Fruit fly (Drosophila melanogaster): Measurements from ENCODE around the gene CG12078.

The CG12078 gene

DNA sequence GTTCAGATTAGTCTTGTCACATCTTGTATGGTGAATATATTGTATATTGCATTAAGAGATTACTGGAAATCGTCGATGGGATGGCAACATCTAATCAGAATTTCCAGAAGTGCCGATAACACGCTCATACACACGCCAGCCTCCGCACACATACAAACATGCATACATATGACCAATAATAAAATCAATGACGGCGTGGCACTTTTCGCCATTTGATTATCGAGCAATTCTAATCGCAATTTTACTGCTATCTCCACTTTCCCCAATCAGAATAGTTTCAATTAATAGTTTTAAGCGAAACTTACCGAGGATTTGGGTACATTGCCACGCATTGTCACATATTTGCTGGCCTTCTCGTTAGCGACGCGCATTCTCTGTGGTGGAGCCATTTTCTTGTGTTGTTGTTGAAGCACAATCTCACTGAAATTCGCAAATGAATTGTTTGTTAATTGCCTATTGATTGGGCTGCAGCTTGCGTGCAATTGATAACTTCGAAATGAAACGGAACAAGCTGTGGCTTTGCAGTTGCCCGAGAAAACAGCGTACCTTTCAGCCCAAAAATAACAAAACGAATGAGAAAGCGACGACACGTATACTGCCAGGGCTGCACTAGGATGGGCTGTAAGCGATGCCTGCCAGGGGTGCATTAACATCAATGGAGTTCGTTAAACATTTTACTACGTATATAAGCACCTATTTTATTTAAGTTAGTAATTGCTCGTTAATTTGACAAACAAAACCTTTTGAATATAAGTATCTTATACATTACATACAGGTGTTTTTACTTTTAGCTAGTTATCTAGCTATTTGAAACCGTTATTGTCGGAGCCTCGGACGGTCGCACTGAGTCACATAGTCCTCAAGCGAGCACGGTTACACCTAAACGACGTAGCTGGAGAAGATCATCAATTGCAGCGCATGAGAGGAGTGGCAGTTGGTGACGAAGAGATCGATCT lies 45.4 kb downstream of the CG12078 start, which contains the start of the genes CG32276 and gry:
Gene CG32276 (minus strand): TSS at position 601 of the 956 bp plus-strand sequence.
Gene gry (plus strand): TSS at position 644 of the 956 bp plus-strand sequence.
- TF ChIP-seq cnc (optimal IDR thresholded peaks at IDR 0.05), result no peak
- peak; percentile 65 for TF ChIP-seq tj (GFP tag; optimal IDR thresholded peaks at IDR 0.05)
- TF ChIP-seq CG33017 (tag; optimal IDR thresholded peaks at IDR 0.05), result peak; percentile 62
- TF ChIP-seq CG12768 (GFP tag; optimal IDR thresholded peaks at IDR 0.05), result peak; percentile 78
- TF ChIP-seq toe (GFP tag; optimal IDR thresholded peaks at IDR 0.05), result peak; percentile 93
- peak; percentile 82 for TF ChIP-seq CG7045 (GFP tag; optimal IDR thresholded peaks at IDR 0.05)
- TF ChIP-seq ovo (GFP tag; optimal IDR thresholded peaks at IDR 0.05), result peak; percentile 91
- no peak for TF ChIP-seq kay (GFP tag; ENCODE audit: borderline replicate concordance)
- TF ChIP-seq pad (GFP tag; optimal IDR thresholded peaks at IDR 0.05), result peak; percentile 71
- peak; percentile 87 for TF ChIP-seq Hr96 (GFP tag; optimal IDR thresholded peaks at IDR 0.05)
- peak; percentile 58 for TF ChIP-seq cic (GFP tag; optimal IDR thresholded peaks at IDR 0.05)
- TF ChIP-seq CG1620 (GFP tag; optimal IDR thresholded peaks at IDR 0.05), result peak; percentile 82
- TF ChIP-seq bab1 (GFP tag; optimal IDR thresholded peaks at IDR 0.05), result peak; percentile 91
- peak; percentile 90 for TF ChIP-seq Mnt (GFP tag; optimal IDR thresholded peaks at IDR 0.05)
- peak; percentile 88 for TF ChIP-seq CG7101 (tag; optimal IDR thresholded peaks at IDR 0.05)
- TF ChIP-seq Clk (GFP tag; optimal IDR thresholded peaks at IDR 0.05), result peak; percentile 49
- TF ChIP-seq CG14711 (tag; optimal IDR thresholded peaks at IDR 0.05), result peak; percentile 81
- TF ChIP-seq Crg-1 (GFP tag; optimal IDR thresholded peaks at IDR 0.05), result peak; percentile 74
- TF ChIP-seq CG11617 (GFP tag; optimal IDR thresholded peaks at IDR 0.05), result peak; percentile 87
- peak; percentile 82 for TF ChIP-seq CG5204 (GFP tag; optimal IDR thresholded peaks at IDR 0.05)

DNA sequence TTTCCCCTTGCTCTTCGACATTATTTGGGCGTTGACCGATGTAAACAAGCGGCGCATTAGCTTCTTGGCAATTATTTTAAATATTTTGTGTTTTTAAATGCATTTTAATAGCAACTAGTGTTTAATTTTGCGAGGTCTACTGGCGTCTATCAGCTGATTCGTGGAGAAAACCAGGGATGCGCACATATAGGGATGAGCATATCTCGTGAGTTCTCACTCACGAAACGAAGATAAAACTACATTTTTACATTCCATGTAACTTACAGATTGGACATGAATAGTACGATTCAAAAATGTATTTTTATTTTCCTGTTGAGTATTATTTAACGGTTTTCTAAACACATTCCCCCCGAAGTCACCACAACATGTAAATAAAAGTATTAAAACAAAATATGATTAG lies 46.6 kb downstream of the CG12078 start, which contains the start of gene CG14966:
Gene CG14966 (minus strand): TSS at position 168 of the 400 bp plus-strand sequence.
- TF ChIP-seq CG1620 (GFP tag; optimal IDR thresholded peaks at IDR 0.05), result peak; percentile 32
- TF ChIP-seq CG12768 (GFP tag; optimal IDR thresholded peaks at IDR 0.05), result no peak
- TF ChIP-seq bab1 (GFP tag; optimal IDR thresholded peaks at IDR 0.05), result peak; percentile 80
- TF ChIP-seq Hr96 (GFP tag; optimal IDR thresholded peaks at IDR 0.05), result no peak
- TF ChIP-seq CG14711 (tag; optimal IDR thresholded peaks at IDR 0.05), result no peak
- peak; percentile 32 for TF ChIP-seq tj (GFP tag; optimal IDR thresholded peaks at IDR 0.05)
- TF ChIP-seq Mnt (GFP tag; optimal IDR thresholded peaks at IDR 0.05), result peak; percentile 57
- peak; percentile 6 for TF ChIP-seq CG33017 (tag; optimal IDR thresholded peaks at IDR 0.05)
- TF ChIP-seq CG7045 (GFP tag; optimal IDR thresholded peaks at IDR 0.05), result peak; percentile 5
- TF ChIP-seq CG11617 (GFP tag; optimal IDR thresholded peaks at IDR 0.05), result peak; percentile 40
- peak; percentile 2 for TF ChIP-seq cic (GFP tag; optimal IDR thresholded peaks at IDR 0.05)
- TF ChIP-seq ovo (GFP tag; optimal IDR thresholded peaks at IDR 0.05), result peak; percentile 54
- TF ChIP-seq toe (GFP tag; optimal IDR thresholded peaks at IDR 0.05), result peak; percentile 23
- TF ChIP-seq CG5204 (GFP tag; optimal IDR thresholded peaks at IDR 0.05), result no peak
- TF ChIP-seq kay (GFP tag; ENCODE audit: borderline replicate concordance), result no peak
- peak; percentile 50 for TF ChIP-seq CG7101 (tag; optimal IDR thresholded peaks at IDR 0.05)
- TF ChIP-seq pad (GFP tag; optimal IDR thresholded peaks at IDR 0.05), result no peak
- no peak for TF ChIP-seq cnc (optimal IDR thresholded peaks at IDR 0.05)
- TF ChIP-seq Crg-1 (GFP tag; optimal IDR thresholded peaks at IDR 0.05), result no peak
- TF ChIP-seq Clk (GFP tag; optimal IDR thresholded peaks at IDR 0.05), result no peak

DNA sequence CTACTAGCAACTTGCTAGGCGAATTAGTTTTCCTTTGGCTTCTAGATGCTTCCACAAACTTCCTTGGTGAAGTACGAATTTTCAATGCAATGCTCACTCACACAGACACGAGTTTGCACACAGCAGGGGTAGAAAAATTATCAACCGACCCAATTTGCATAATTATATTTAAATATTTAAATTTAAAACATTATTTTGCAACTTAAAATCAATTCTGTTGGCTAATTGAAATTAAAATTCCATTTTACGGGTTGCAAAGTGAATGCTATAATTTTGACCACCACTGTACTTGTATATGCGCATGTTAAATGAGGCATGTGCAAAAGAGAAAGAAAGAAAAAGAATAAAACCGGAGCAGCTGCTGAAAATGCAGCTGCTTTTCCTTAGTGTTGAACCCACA lies 50.0 kb downstream of the CG12078 start:
- no peak for TF ChIP-seq kay (GFP tag; ENCODE audit: borderline replicate concordance)
- peak; percentile 94 for TF ChIP-seq CG14711 (tag; optimal IDR thresholded peaks at IDR 0.05)
- TF ChIP-seq CG7101 (tag; optimal IDR thresholded peaks at IDR 0.05), result peak; percentile 94
- peak; percentile 95 for TF ChIP-seq CG33017 (tag; optimal IDR thresholded peaks at IDR 0.05)
- TF ChIP-seq bab1 (GFP tag; optimal IDR thresholded peaks at IDR 0.05), result peak; percentile 87
- peak; percentile 48 for TF ChIP-seq cic (GFP tag; optimal IDR thresholded peaks at IDR 0.05)
- TF ChIP-seq Hr96 (GFP tag; optimal IDR thresholded peaks at IDR 0.05), result peak; percentile 35
- peak; percentile 41 for TF ChIP-seq Clk (GFP tag; optimal IDR thresholded peaks at IDR 0.05)
- TF ChIP-seq tj (GFP tag; optimal IDR thresholded peaks at IDR 0.05), result peak; percentile 58
- peak; percentile 77 for TF ChIP-seq Mnt (GFP tag; optimal IDR thresholded peaks at IDR 0.05)
- peak; percentile 88 for TF ChIP-seq CG7045 (GFP tag; optimal IDR thresholded peaks at IDR 0.05)
- peak; percentile 86 for TF ChIP-seq CG11617 (GFP tag; optimal IDR thresholded peaks at IDR 0.05)
- TF ChIP-seq pad (GFP tag; optimal IDR thresholded peaks at IDR 0.05), result peak; percentile 70
- TF ChIP-seq CG1620 (GFP tag; optimal IDR thresholded peaks at IDR 0.05), result peak; percentile 59
- TF ChIP-seq CG5204 (GFP tag; optimal IDR thresholded peaks at IDR 0.05), result peak; percentile 46
- TF ChIP-seq ovo (GFP tag; optimal IDR thresholded peaks at IDR 0.05), result no peak
- peak; percentile 87 for TF ChIP-seq CG12768 (GFP tag; optimal IDR thresholded peaks at IDR 0.05)
- TF ChIP-seq cnc (optimal IDR thresholded peaks at IDR 0.05), result no peak
- TF ChIP-seq Crg-1 (GFP tag; optimal IDR thresholded peaks at IDR 0.05), result peak; percentile 40
- TF ChIP-seq toe (GFP tag; optimal IDR thresholded peaks at IDR 0.05), result no peak

All from whole organism, adult.